Worm (Caenorhabditis elegans) whole organism, mixed stage, embryonic: Measurements from ENCODE around the gene F46C5.9.

Experiments used
- ceh-43 ChIP-seq: fragments of 200-800 bp; sonication (Bioruptor generic); optimal IDR thresholded peaks from 2 replicates; lab custom pipeline; 2018; ENCODE audit warnings: mild to moderate bottlenecking, missing genetic modification characterization, moderate library complexity, missing compliant biosample characterization
- elt-3 ChIP-seq: fragments of 150-350 bp; optimal IDR thresholded peaks from 2 replicates; lab custom pipeline; 2014; ENCODE audit warnings: missing biosample characterization, missing genetic modification characterization
- lsy-2 ChIP-seq: fragments of 150-350 bp; optimal IDR thresholded peaks from 2 replicates; lab custom pipeline; 2014; ENCODE audit warnings: missing biosample characterization, missing genetic modification characterization
- nhr-12 ChIP-seq: fragments of 150-350 bp; optimal IDR thresholded peaks from 2 replicates; lab custom pipeline; 2014; ENCODE audit warnings: missing biosample characterization, missing genetic modification characterization
- nhr-2 ChIP-seq: fragments of 150-350 bp; optimal IDR thresholded peaks from 2 replicates; lab custom pipeline; 2014; ENCODE audit warnings: missing biosample characterization, missing genetic modification characterization
- nhr-28 ChIP-seq: fragments of 150-350 bp; optimal IDR thresholded peaks from 2 replicates; lab custom pipeline; 2014; ENCODE audit warnings: missing biosample characterization, missing genetic modification characterization
- pha-4 ChIP-seq: fragments of 150-350 bp; optimal IDR thresholded peaks from 2 replicates; lab custom pipeline; 2018; ENCODE audit warnings: missing biosample characterization, missing genetic modification reagents, missing genetic modification characterization
- snpc-4 ChIP-seq: fragments of 150-350 bp; optimal IDR thresholded peaks from 2 replicates; lab custom pipeline; 2014; ENCODE audit warnings: missing biosample characterization, missing genetic modification characterization
- ztf-11 ChIP-seq: fragments of 150-350 bp; optimal IDR thresholded peaks from 2 replicates; lab custom pipeline; 2014; ENCODE audit warnings: missing biosample characterization, missing genetic modification characterization

- TF ChIP-seq nhr-28: no peak
- no peak for TF ChIP-seq snpc-4 (tag; lab: Kevin White, UChicago)
- no peak for TF ChIP-seq ztf-11 (tag; lab: Kevin White, UChicago)
- TF ChIP-seq ceh-43 (GFP tag; lab: Kevin White, UChicago): no peak
- no peak for TF ChIP-seq elt-3 (tag; lab: Kevin White, UChicago)
- no peak for TF ChIP-seq pha-4 (tag; lab: Kevin White, UChicago)
- TF ChIP-seq lsy-2: no peak
- TF ChIP-seq nhr-12 (tag; lab: Kevin White, UChicago): no peak
- TF ChIP-seq nhr-2 (tag; lab: Kevin White, UChicago): no peak
Measured at ce11 chrII:8792640-8793039, 17.9 kb downstream of the F46C5.9 start, which contains the start of gene idpa-2.
